Fruit fly (Drosophila melanogaster) whole organism, embryonic: ENCODE results near the gene Alg2.
A peak's percentile ranks its signal among the peaks of the same experiment; 100 is the strongest.

Source experiments
- CG10543 ChIP-seq: fragments of 200-800 bp; sonication (Bioruptor generic); optimal IDR thresholded peaks from 3 replicates; lab custom pipeline; 2017; ENCODE audit warnings: missing biosample characterization, mild to moderate bottlenecking, missing genetic modification characterization, moderate library complexity
- CG10959 ChIP-seq: fragments of 200-800 bp; sonication (Bioruptor generic); IDR thresholded peaks from 2 replicates; pipeline ENCODE4 v1.3.6; 2022; ENCODE audit warnings: missing biosample characterization, missing genetic modification characterization
- CG10979 ChIP-seq: fragments of 200-800 bp; sonication (Bioruptor generic); optimal IDR thresholded peaks from 2 replicates; lab custom pipeline; 2018; ENCODE audit warnings: missing biosample characterization, mild to moderate bottlenecking, missing genetic modification characterization, moderate library complexity
- CG12071 ChIP-seq: fragments of 200-800 bp; sonication (Bioruptor generic); optimal IDR thresholded peaks from 3 replicates; lab custom pipeline; 2018; ENCODE audit warnings: missing biosample characterization, mild to moderate bottlenecking, missing genetic modification characterization
- CG1647 ChIP-seq: fragments of 200-800 bp; sonication (Bioruptor generic); optimal IDR thresholded peaks from 3 replicates; lab custom pipeline; 2016; ENCODE audit warnings: missing biosample characterization, missing genetic modification characterization
- CG16813 ChIP-seq: fragments of 200-800 bp; sonication (Bioruptor generic); IDR thresholded peaks from 3 replicates; pipeline ENCODE4 v1.3.6; 2022; ENCODE audit warnings: missing biosample characterization, missing genetic modification characterization; ENCODE audit not compliant: partially characterized antibody
- CG17802 ChIP-seq: fragments of 200-800 bp; sonication (Bioruptor generic); optimal IDR thresholded peaks from 2 replicates; lab custom pipeline; 2018; ENCODE audit warnings: missing biosample characterization, mild to moderate bottlenecking, missing genetic modification characterization, moderate library complexity
- CG17912 ChIP-seq: fragments of 200-800 bp; sonication (Bioruptor generic); optimal IDR thresholded peaks from 2 replicates; lab custom pipeline; 2018; ENCODE audit warnings: missing biosample characterization, mild to moderate bottlenecking, missing genetic modification characterization
- CG2129 ChIP-seq: fragments of 200-800 bp; sonication (Bioruptor generic); IDR thresholded peaks from 2 replicates; pipeline ENCODE4 v1.3.6; 2022; ENCODE audit warnings: missing biosample characterization, missing genetic modification characterization; ENCODE audit not compliant: partially characterized antibody
- CG2678 ChIP-seq: fragments of 200-800 bp; sonication (Bioruptor generic); optimal IDR thresholded peaks from 3 replicates; lab custom pipeline; 2019; ENCODE audit warnings: missing biosample characterization, mild to moderate bottlenecking, missing genetic modification characterization, moderate library complexity
- CG30020 ChIP-seq: fragments of 200-800 bp; optimal IDR thresholded peaks from 2 replicates; lab custom pipeline; 2019; ENCODE audit warnings: missing biosample characterization, mild to moderate bottlenecking, missing genetic modification characterization, moderate library complexity
- CG31441 ChIP-seq: fragments of 200-800 bp; sonication (Bioruptor generic); IDR thresholded peaks from 2 replicates; pipeline ENCODE4 v1.3.6; 2022; ENCODE audit warnings: missing biosample characterization, missing genetic modification characterization
- CG32532 ChIP-seq: fragments of 200-800 bp; sonication (Bioruptor generic); IDR thresholded peaks from 2 replicates; pipeline ENCODE4 v1.3.6; 2022; ENCODE audit warnings: missing biosample characterization, missing genetic modification characterization
- CG3726 ChIP-seq: fragments of 200-800 bp; sonication (Bioruptor generic); IDR thresholded peaks from 3 replicates; pipeline ENCODE4, ENCODE4 v1.3.6; 2022; ENCODE audit warnings: missing biosample characterization, missing genetic modification characterization
- CG4282 ChIP-seq: fragments of 200-800 bp; sonication (Bioruptor generic); optimal IDR thresholded peaks from 2 replicates; lab custom pipeline; 2016; ENCODE audit warnings: missing biosample characterization, missing genetic modification characterization
- CG4404 ChIP-seq: fragments of 200-800 bp; sonication (Bioruptor generic); IDR thresholded peaks from 2 replicates; pipeline ENCODE4 v1.3.6; 2022; ENCODE audit warnings: missing biosample characterization, missing genetic modification characterization
- CG5953 ChIP-seq: fragments of 200-800 bp; sonication (Bioruptor generic); IDR thresholded peaks from 2 replicates; pipeline ENCODE4 v1.3.6; 2022; ENCODE audit warnings: missing biosample characterization, missing genetic modification characterization
- CTCF ChIP-seq: fragments of 200-800 bp; sonication (Bioruptor generic); optimal IDR thresholded peaks from 2 replicates; lab custom pipeline; 2017; ENCODE audit warnings: missing biosample characterization, mild to moderate bottlenecking, missing genetic modification characterization, moderate library complexity
- Doc3 ChIP-seq: fragments of 200-800 bp; sonication (Bioruptor generic); IDR thresholded peaks from 3 replicates; pipeline ENCODE4 v1.3.6; 2022; ENCODE audit warnings: missing biosample characterization, missing genetic modification characterization; ENCODE audit not compliant: partially characterized antibody
- Dref ChIP-seq: fragments of 200-800 bp; sonication (Bioruptor generic); IDR thresholded peaks from 2 replicates; pipeline ENCODE4 v1.3.6; 2022; ENCODE audit warnings: missing biosample characterization, missing genetic modification characterization
- Ets97D ChIP-seq: fragments of 200-800 bp; sonication (Bioruptor generic); optimal IDR thresholded peaks from 3 replicates; lab custom pipeline; 2016; ENCODE audit warnings: missing biosample characterization, missing genetic modification characterization
- Gug ChIP-seq: fragments of 200-800 bp; sonication (Bioruptor generic); IDR thresholded peaks from 4 replicates; pipeline ENCODE4 v1.3.6; 2022; ENCODE audit warnings: missing biosample characterization, missing genetic modification characterization
- HmgZ ChIP-seq: fragments of 200-800 bp; sonication (Bioruptor generic); optimal IDR thresholded peaks from 2 replicates; lab custom pipeline; 2018; ENCODE audit warnings: missing biosample characterization, mild to moderate bottlenecking, missing genetic modification characterization
- Lim3 ChIP-seq: fragments of 200-800 bp; sonication (Bioruptor generic); IDR thresholded peaks from 2 replicates; pipeline ENCODE4 v1.3.6; 2022; ENCODE audit warnings: missing biosample characterization, missing genetic modification characterization
- Neu2 ChIP-seq: fragments of 200-800 bp; sonication (Bioruptor generic); optimal IDR thresholded peaks from 3 replicates; lab custom pipeline; 2016; ENCODE audit warnings: missing biosample characterization, missing genetic modification characterization, borderline replicate concordance
- Oli ChIP-seq: fragments of 200-800 bp; sonication (Bioruptor generic); optimal IDR thresholded peaks from 2 replicates; lab custom pipeline; 2018; ENCODE audit warnings: missing biosample characterization, mild to moderate bottlenecking, missing genetic modification characterization, moderate library complexity
- Pdp1 ChIP-seq, 2 experiments: fragments of 200-800 bp; sonication (Bioruptor generic); optimal IDR thresholded peaks; 3 replicates each; lab custom pipeline; 2016; ENCODE audit warnings: missing biosample characterization in 2 of 2, missing genetic modification characterization in 2 of 2, mild to moderate bottlenecking in 1 of 2, moderate library complexity in 1 of 2
- Six4 ChIP-seq: fragments of 200-800 bp; sonication (Bioruptor generic); optimal IDR thresholded peaks from 2 replicates; lab custom pipeline; 2016; ENCODE audit warnings: missing biosample characterization, missing genetic modification characterization
- Sox100B ChIP-seq: fragments of 200-800 bp; sonication (Bioruptor generic); optimal IDR thresholded peaks from 3 replicates; lab custom pipeline; 2018; ENCODE audit warnings: missing biosample characterization, mild to moderate bottlenecking, missing genetic modification characterization
- Sox102F ChIP-seq: fragments of 200-800 bp; sonication (Bioruptor generic); optimal IDR thresholded peaks from 2 replicates; lab custom pipeline; 2018; ENCODE audit warnings: missing biosample characterization, mild to moderate bottlenecking, missing genetic modification characterization, moderate library complexity
- al ChIP-seq: fragments of 200-800 bp; sonication (Bioruptor generic); IDR thresholded peaks from 2 replicates; pipeline ENCODE4 v1.3.6; 2022; ENCODE audit warnings: missing biosample characterization, missing genetic modification characterization
- ara ChIP-seq: fragments of 200-800 bp; sonication (Bioruptor generic); IDR thresholded peaks from 2 replicates; pipeline ENCODE4 v1.3.6; 2022; ENCODE audit warnings: missing biosample characterization, missing genetic modification characterization
- ase ChIP-seq: fragments of 200-800 bp; sonication (Bioruptor generic); IDR thresholded peaks from 3 replicates; pipeline ENCODE4 v1.3.6; 2022; ENCODE audit warnings: missing biosample characterization, missing genetic modification characterization
- bbx ChIP-seq: fragments of 200-800 bp; sonication (Bioruptor generic); IDR thresholded peaks from 2 replicates; pipeline ENCODE4 v1.3.6; 2022; ENCODE audit warnings: missing biosample characterization, missing genetic modification characterization; ENCODE audit not compliant: partially characterized antibody
- bsh ChIP-seq, 2 experiments: fragments of 200-800 bp; sonication (Bioruptor generic); optimal IDR thresholded peaks; 2 replicates each; lab custom pipeline; 2017 to 2018; ENCODE audit warnings: mild to moderate bottlenecking in 2 of 2, missing biosample characterization in 2 of 2, missing genetic modification characterization in 2 of 2, moderate library complexity in 1 of 2
- cg ChIP-seq: fragments of 200-800 bp; sonication (Bioruptor generic); optimal IDR thresholded peaks from 3 replicates; lab custom pipeline; 2019; ENCODE audit warnings: missing biosample characterization, mild to moderate bottlenecking, missing genetic modification characterization, moderate library complexity
- dmrt99B ChIP-seq: fragments of 200-800 bp; sonication (Bioruptor generic); optimal IDR thresholded peaks from 2 replicates; lab custom pipeline; 2018; ENCODE audit warnings: missing biosample characterization, mild to moderate bottlenecking, missing genetic modification characterization, moderate library complexity
- ems ChIP-seq: fragments of 200-800 bp; sonication (Bioruptor generic); optimal IDR thresholded peaks from 3 replicates; lab custom pipeline; 2016; ENCODE audit warnings: missing biosample characterization, missing genetic modification characterization
- gro ChIP-seq: fragments of 200-800 bp; sonication (Bioruptor generic); optimal IDR thresholded peaks from 2 replicates; lab custom pipeline; 2016; ENCODE audit warnings: missing biosample characterization, missing genetic modification characterization
- lab ChIP-seq: fragments of 200-800 bp; sonication (Bioruptor generic); optimal IDR thresholded peaks from 3 replicates; lab custom pipeline; 2017; ENCODE audit warnings: missing biosample characterization, missing genetic modification characterization, mild to moderate bottlenecking, moderate library complexity, missing genetic modification reagents
- lov ChIP-seq, 2 experiments: fragments of 200-800 bp in 1 of 2; fragments of >200 bp in 1 of 2; sonication (Bioruptor generic) in 1 of 2; IDR thresholded peaks in 1 of 2; optimal IDR thresholded peaks in 1 of 2; 2 replicates in 1 of 2; 3 replicates in 1 of 2; pipeline versions ENCODE4 v1.3.6 to Lab custom; 2017 to 2022; ENCODE audit warnings: missing biosample characterization in 1 of 2, missing genetic modification characterization in 1 of 2
- org-1 ChIP-seq: fragments of 200-800 bp; sonication (Bioruptor generic); optimal IDR thresholded peaks from 2 replicates; lab custom pipeline; 2017; ENCODE audit warnings: missing biosample characterization, missing genetic modification characterization
- prd ChIP-seq, 3 experiments: fragments of >200 bp in 2 of 3; fragments of 200-800 bp in 1 of 3; sonication (Bioruptor generic) in 1 of 3; optimal IDR thresholded peaks in 2 of 3; IDR thresholded peaks in 1 of 3; 2 replicates in 2 of 3; 3 replicates in 1 of 3; pipeline versions ENCODE4 v1.3.6 to Lab custom; 2017 to 2022; ENCODE audit warnings: missing biosample characterization in 1 of 3, missing genetic modification characterization in 1 of 3
- pum ChIP-seq: fragments of 200-800 bp; sonication (Bioruptor generic); optimal IDR thresholded peaks from 2 replicates; lab custom pipeline; 2016; ENCODE audit warnings: missing biosample characterization, missing genetic modification characterization
- sim ChIP-seq: fragments of 200-800 bp; sonication (Bioruptor generic); IDR thresholded peaks from 2 replicates; pipeline ENCODE4 v1.3.6; 2022; ENCODE audit warnings: missing biosample characterization, missing genetic modification characterization
- sima ChIP-seq: fragments of 200-800 bp; sonication (Bioruptor generic); optimal IDR thresholded peaks from 2 replicates; lab custom pipeline; 2016; ENCODE audit warnings: missing biosample characterization, missing genetic modification characterization
- stc ChIP-seq: fragments of 200-800 bp; sonication (Bioruptor generic); IDR thresholded peaks from 2 replicates; pipeline ENCODE4 v1.3.6; 2022; ENCODE audit warnings: missing biosample characterization, missing genetic modification characterization
- tap ChIP-seq: fragments of 200-800 bp; optimal IDR thresholded peaks from 3 replicates; lab custom pipeline; 2019; ENCODE audit warnings: missing biosample characterization, mild to moderate bottlenecking, missing genetic modification characterization, moderate library complexity
- z ChIP-seq: fragments of 200-800 bp; sonication (Bioruptor generic); IDR thresholded peaks from 3 replicates; pipeline ENCODE4 v1.3.6; 2022; ENCODE audit warnings: missing biosample characterization, missing genetic modification characterization
- zen ChIP-seq: fragments of 200-800 bp; sonication (Bioruptor generic); optimal IDR thresholded peaks from 3 replicates; lab custom pipeline; 2018; ENCODE audit warnings: missing biosample characterization, mild to moderate bottlenecking, missing genetic modification characterization, moderate library complexity

Alg2 gene

dm6 chr3L:3192912-3193311 is 49.3 kb downstream of the Alg2 start, which contains the start of gene Hsp83 (continued):
- TF ChIP-seq bbx (GFP tag; lab: Robert Waterston, UW) (peak; percentile 62), CG17802 (tag; lab: Kevin White, UChicago) (peak; percentile 86), dmrt99B (peak; percentile 88), CG3726 (GFP tag; lab: Robert Waterston, UW) (peak; percentile 90), z (GFP tag; lab: Robert Waterston, UW) (peak; percentile 73), CTCF (GFP tag; lab: Kevin White, UChicago) (peak; percentile 80), CG4404 (GFP tag; lab: Robert Waterston, UW) (peak; percentile 26; the same call in 1 of the 2 replicates), CG16813 (no peak), cg (no peak), pum (GFP tag; lab: Kevin White, UChicago) (peak; percentile 81), CG2129 (GFP tag; lab: Robert Waterston, UW) (no peak), Sox102F (GFP tag; lab: Kevin White, UChicago) (no peak), Dref (GFP tag; lab: Robert Waterston, UW) (no peak; the same call in 1 of the 2 replicates), CG2678 (peak; percentile 91), Ets97D (GFP tag; lab: Kevin White, UChicago) (peak; percentile 100), CG12071 (peak; percentile 99), sima (GFP tag; lab: Kevin White, UChicago) (peak; percentile 92), Six4 (GFP tag; lab: Kevin White, UChicago) (peak; percentile 88), CG5953 (GFP tag; lab: Robert Waterston, UW) (peak; percentile 94), Oli (tag; lab: Kevin White, UChicago) (peak; percentile 86), ems (peak; percentile 92), Neu2 (peak; percentile 59), ase (peak; percentile 83), Doc3 (no peak), zen (tag; lab: Kevin White, UChicago) (peak; percentile 66), CG4282 (GFP tag; lab: Kevin White, UChicago) (peak; percentile 85), CG10959 (peak; percentile 81), lov (optimal IDR thresholded peaks at IDR 0.05; lab: Kevin White, UChicago) (no peak), lov (GFP tag; IDR thresholded peaks at IDR 0.05; lab: Robert Waterston, UW) (peak; percentile 98), CG17912 (GFP tag; lab: Kevin White, UChicago) (peak; percentile 99), Pdp1 (GFP tag; optimal IDR thresholded peaks at IDR 0.05; lab: Kevin White, UChicago) (peak; percentile 89), lab (GFP tag; lab: Kevin White, UChicago) (peak; percentile 100), org-1 (GFP tag; lab: Kevin White, UChicago) (peak; percentile 95), HmgZ (tag; lab: Kevin White, UChicago) (peak; percentile 97), tap (peak; percentile 92), CG31441 (peak; percentile 91), CG32532 (GFP tag; lab: Robert Waterston, UW) (peak; percentile 95), Gug (GFP tag; lab: Robert Waterston, UW) (peak; percentile 55; the same call in 2 of the 4 replicates), gro (GFP tag; lab: Kevin White, UChicago) (peak; percentile 97), CG30020 (peak; percentile 48), sim (peak; percentile 92), CG10543 (GFP tag; lab: Kevin White, UChicago) (peak; percentile 100), ara (GFP tag; lab: Robert Waterston, UW) (peak; percentile 89), Sox100B (peak; percentile 94), al (peak; percentile 70), prd (optimal IDR thresholded peaks at IDR 0.05; lab: Kevin White, UChicago) (no peak), prd (GFP tag; IDR thresholded peaks at IDR 0.05; lab: Robert Waterston, UW) (peak; percentile 71), CG1647 (GFP tag; lab: Kevin White, UChicago) (peak; percentile 93), Lim3 (GFP tag; lab: Robert Waterston, UW) (0 out of 2 replicates have a peak, but pooled peaks have one; percentile 17), CG10979 (tag; lab: Kevin White, UChicago) (peak; percentile 89), stc (GFP tag; lab: Robert Waterston, UW) (peak; percentile 96), bsh (GFP tag; optimal IDR thresholded peaks at IDR 0.05; lab: Kevin White, UChicago) (peak; percentile 90 to 91)
